Worm (Caenorhabditis elegans) whole organism, L2 larva: ENCODE data around the gene Y60C6A.2.

Experiments used
- aly-2 ChIP-seq: fragments of 150-350 bp; optimal IDR thresholded peaks from 2 replicates; lab custom pipeline; 2014; ENCODE audit warnings: missing biosample characterization, missing genetic modification characterization
- lin-13 ChIP-seq: fragments of 150-350 bp; optimal IDR thresholded peaks from 2 replicates; lab custom pipeline; 2014; ENCODE audit warnings: missing biosample characterization, missing genetic modification reagents, missing genetic modification characterization
- lin-39 ChIP-seq: fragments of 150-350 bp; optimal IDR thresholded peaks from 2 replicates; lab custom pipeline; 2014; ENCODE audit warnings: missing biosample characterization, missing genetic modification reagents, missing genetic modification characterization
- mdl-1 ChIP-seq, 2 experiments: fragments of 150-350 bp in 1 of 2; sonication (generic microtip) in 1 of 2; optimal IDR thresholded peaks; 2 replicates each; lab custom pipeline; 2017; ENCODE audit warnings: missing biosample characterization in 2 of 2, missing genetic modification characterization in 2 of 2
- nhr-10 ChIP-seq: sonication (generic microtip); optimal IDR thresholded peaks from 2 replicates; lab custom pipeline; 2017; ENCODE audit warnings: missing biosample characterization, missing genetic modification characterization
- nhr-11 ChIP-seq: fragments of 150-350 bp; optimal IDR thresholded peaks from 2 replicates; lab custom pipeline; 2014; ENCODE audit warnings: missing biosample characterization, missing genetic modification characterization
- nhr-12 ChIP-seq: fragments of 150-350 bp; optimal IDR thresholded peaks from 2 replicates; lab custom pipeline; 2014; ENCODE audit warnings: missing biosample characterization, missing genetic modification characterization
- skn-1 ChIP-seq: sonication (generic microtip); optimal IDR thresholded peaks from 2 replicates; lab custom pipeline; 2017; ENCODE audit warnings: missing biosample characterization, missing genetic modification characterization
- unc-39 ChIP-seq: fragments of 150-350 bp; optimal IDR thresholded peaks from 2 replicates; lab custom pipeline; 2014; ENCODE audit warnings: missing biosample characterization, missing genetic modification characterization
- unc-62 ChIP-seq: fragments of 150-350 bp; optimal IDR thresholded peaks from 2 replicates; lab custom pipeline; 2014; ENCODE audit warnings: missing biosample characterization, missing genetic modification reagents, missing genetic modification characterization

- TF ChIP-seq nhr-12 (tag; lab: Kevin White, UChicago) (no peak), mdl-1 (tag; optimal IDR thresholded peaks at IDR 0.05; lab: Kevin White, UChicago) (no peak), unc-62 (GFP tag; lab: Kevin White, UChicago) (no peak), lin-39 (tag; lab: Kevin White, UChicago) (no peak), nhr-10 (no peak), lin-13 (no peak), skn-1 (no peak), aly-2 (no peak), unc-39 (tag; lab: Kevin White, UChicago) (no peak), nhr-11 (tag; lab: Kevin White, UChicago) (no peak)
Observed at ce11 chrV:4800794-4801193, 15.6 kb upstream of the Y60C6A.2 start, which contains the start of gene R02F11.1.
